Worm (Caenorhabditis elegans): ENCODE measurements around the gene F43C11.16.

DNA sequence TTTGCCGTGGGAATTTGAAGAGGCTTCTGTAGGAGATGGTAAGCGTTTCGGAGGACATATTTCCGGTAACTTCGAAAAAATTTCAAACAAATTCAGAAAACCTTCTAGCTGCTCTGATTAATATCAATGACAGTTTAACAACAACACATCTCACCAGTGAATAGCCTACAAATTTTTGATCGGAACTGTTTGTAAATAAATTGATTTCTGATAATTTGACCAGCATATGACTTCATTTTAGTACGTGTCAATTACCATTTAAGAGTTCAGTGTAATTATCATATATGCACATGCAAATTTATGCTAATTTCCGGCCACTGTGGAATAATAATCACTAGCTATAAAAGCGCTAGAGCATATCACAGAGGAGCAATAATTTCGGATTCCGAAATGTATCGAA, 34.9 kb downstream of the F43C11.16 start, which contains the start of gene ZK1240.11:
- TF ChIP-seq dao-5 (tag; optimal IDR thresholded peaks at IDR 0.05) (no peak), him-1 (tag; optimal IDR thresholded peaks at IDR 0.05) (no peak)
